Worm (Caenorhabditis elegans) whole organism, early embryonic: Measurements from ENCODE around the gene B0280.17.

Experiments used
- B0310.2 ChIP-seq: sonication (generic microtip); optimal IDR thresholded peaks from 2 replicates; lab custom pipeline; 2016; ENCODE audit warnings: mild to moderate bottlenecking, missing genetic modification characterization, missing compliant biosample characterization
- F13C5.2 ChIP-seq: sonication (generic microtip); optimal IDR thresholded peaks from 2 replicates; lab custom pipeline; 2017; ENCODE audit warnings: mild to moderate bottlenecking, missing genetic modification characterization, inconsistent platforms, missing compliant biosample characterization
- aly-1 ChIP-seq: sonication (generic microtip); optimal IDR thresholded peaks from 2 replicates; lab custom pipeline; 2016; ENCODE audit warnings: missing genetic modification characterization, missing compliant biosample characterization
- ama-1 ChIP-seq: fragments of 150-350 bp; optimal IDR thresholded peaks from 2 replicates; lab custom pipeline; 2014
- ceh-13 ChIP-seq: fragments of 200-800 bp; sonication (Bioruptor generic); optimal IDR thresholded peaks from 2 replicates; lab custom pipeline; 2018; ENCODE audit warnings: mild to moderate bottlenecking, missing genetic modification characterization, missing compliant biosample characterization
- ceh-36 ChIP-seq: sonication (generic microtip); optimal IDR thresholded peaks from 2 replicates; lab custom pipeline; 2016; ENCODE audit warnings: missing genetic modification characterization, inconsistent platforms, missing compliant biosample characterization
- ets-7 ChIP-seq: sonication (generic microtip); optimal IDR thresholded peaks from 2 replicates; lab custom pipeline; 2016; ENCODE audit warnings: missing genotype, missing genetic modification characterization, missing compliant biosample characterization
- flt-1 ChIP-seq: fragments of 200-800 bp; sonication (Bioruptor generic); IDR thresholded peaks from 2 replicates; pipeline ENCODE4 v1.3.6; 2022; ENCODE audit warnings: missing genetic modification characterization, missing compliant biosample characterization
- hmbx-1 ChIP-seq: sonication (generic microtip); optimal IDR thresholded peaks from 2 replicates; lab custom pipeline; 2016; ENCODE audit warnings: mild to moderate bottlenecking, missing genetic modification characterization, missing compliant biosample characterization
- hmg-4 ChIP-seq: fragments of 200-800 bp; sonication (Bioruptor generic); optimal IDR thresholded peaks from 2 replicates; lab custom pipeline; 2018; ENCODE audit warnings: mild to moderate bottlenecking, missing genetic modification characterization, missing compliant biosample characterization
- hnd-1 ChIP-seq: sonication (generic microtip); optimal IDR thresholded peaks from 2 replicates; lab custom pipeline; 2016; ENCODE audit warnings: missing genetic modification characterization, missing compliant biosample characterization
- scrt-1 ChIP-seq: fragments of 200-800 bp; sonication (Bioruptor generic); IDR thresholded peaks from 2 replicates; pipeline ENCODE4 v1.3.6; 2022; ENCODE audit warnings: missing genetic modification characterization, missing compliant biosample characterization
- sea-1 ChIP-seq: fragments of 200-800 bp; sonication (Bioruptor generic); conservative IDR thresholded peaks from 2 replicates; pipeline ENCODE4 v1.3.6; 2022; ENCODE audit warnings: missing genetic modification characterization, missing compliant biosample characterization
- tra-4 ChIP-seq: sonication (generic microtip); optimal IDR thresholded peaks from 2 replicates; lab custom pipeline; 2017; ENCODE audit warnings: missing genetic modification characterization, missing compliant biosample characterization

ce11 chrIII:7148191-7148590, 12.3 kb upstream of the B0280.17 start:
- TF ChIP-seq ama-1 (no peak), F13C5.2 (tag; lab: Kevin White, UChicago) (no peak), scrt-1 (GFP tag; lab: Robert Waterston, UW) (no peak), hmg-4 (GFP tag; lab: Kevin White, UChicago) (no peak), sea-1 (GFP tag; lab: Robert Waterston, UW) (no peak), flt-1 (no peak), B0310.2 (no peak), ceh-36 (tag; lab: Kevin White, UChicago) (no peak), hnd-1 (tag; lab: Kevin White, UChicago) (no peak), ceh-13 (GFP tag; lab: Kevin White, UChicago) (no peak), aly-1 (tag; lab: Kevin White, UChicago) (no peak), ets-7 (no peak), hmbx-1 (no peak), tra-4 (tag; lab: Kevin White, UChicago) (no peak)
